Worm (Caenorhabditis elegans): Measurements from ENCODE around the gene Y55D9A.2.

- peak; percentile 76 for TF ChIP-seq egrh-3 (GFP tag; IDR thresholded peaks at IDR 0.05)
- TF ChIP-seq pha-4 (tag; optimal IDR thresholded peaks at IDR 0.05): no peak
- TF ChIP-seq nhr-80 (tag; optimal IDR thresholded peaks at IDR 0.05): peak; percentile 55
- TF ChIP-seq dox-1 (GFP tag; IDR thresholded peaks at IDR 0.05): peak; percentile 86
- no peak for TF ChIP-seq ama-1 (optimal IDR thresholded peaks at IDR 0.05)
- TF ChIP-seq ama-1 (GFP tag; optimal IDR thresholded peaks at IDR 0.05): peak; percentile 68 to 88
- peak; percentile 47; the same call in 1 of the 2 replicates for TF ChIP-seq madf-6 (GFP tag; IDR thresholded peaks at IDR 0.05)
- no peak for TF ChIP-seq ztf-22 (GFP tag; optimal IDR thresholded peaks at IDR 0.05)
- no peak for TF ChIP-seq dpl-1 (GFP tag; optimal IDR thresholded peaks at IDR 0.05)
- peak; percentile 81 for TF ChIP-seq him-1 (tag; optimal IDR thresholded peaks at IDR 0.05)
- no peak for TF ChIP-seq F57C9.4 (tag; optimal IDR thresholded peaks at IDR 0.05)
- TF ChIP-seq lin-26 (GFP tag; IDR thresholded peaks at IDR 0.05): peak; percentile 89
- peak; percentile 62 for TF ChIP-seq ztf-18 (tag; optimal IDR thresholded peaks at IDR 0.05)
- TF ChIP-seq xnd-1 (tag; optimal IDR thresholded peaks at IDR 0.05): no peak
- peak; percentile 43 for TF ChIP-seq cebp-1 (GFP tag; IDR thresholded peaks at IDR 0.05)
- TF ChIP-seq cebp-1 (tag; optimal IDR thresholded peaks at IDR 0.05): peak; percentile 76
Observed at ce11 chrIV:12594574-12594973, 10.7 kb downstream of the Y55D9A.2 start.
